Worm (Caenorhabditis elegans): Measurements from ENCODE around the gene bre-1.

Gene bre-1

DNA sequence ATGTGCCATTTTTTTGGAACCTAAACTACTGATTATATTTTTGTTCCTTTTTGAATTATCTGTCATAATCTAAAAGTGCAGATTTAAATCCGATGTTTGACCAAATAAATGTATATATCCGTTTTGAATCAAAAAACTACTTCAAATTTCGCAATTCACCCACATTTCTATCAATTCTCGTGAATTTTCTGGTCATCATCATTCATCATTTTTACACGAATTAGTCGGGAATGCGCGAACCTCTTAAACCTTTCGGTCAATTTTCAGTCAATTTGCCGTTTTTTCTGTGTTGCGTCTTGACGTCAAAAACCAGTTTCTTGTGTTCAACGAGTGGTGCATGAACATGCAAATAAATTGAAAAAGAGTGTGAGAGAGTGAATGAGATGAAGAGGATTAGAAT lies 32.9 kb upstream of the bre-1 start:
- TF ChIP-seq lin-13 (tag; optimal IDR thresholded peaks at IDR 0.05), result no peak
- no peak for TF ChIP-seq M03D4.4 (tag; optimal IDR thresholded peaks at IDR 0.05)
- no peak for TF ChIP-seq cnd-1 (tag; optimal IDR thresholded peaks at IDR 0.05)
- TF ChIP-seq unc-39 (tag; optimal IDR thresholded peaks at IDR 0.05), result no peak
- TF ChIP-seq sptf-1 (tag; optimal IDR thresholded peaks at IDR 0.05), result no peak
- no peak for TF ChIP-seq nhr-2 (tag; optimal IDR thresholded peaks at IDR 0.05)
- TF ChIP-seq blmp-1 (tag; optimal IDR thresholded peaks at IDR 0.05), result no peak
- no peak for TF ChIP-seq flh-1 (GFP tag; optimal IDR thresholded peaks at IDR 0.05)
- no peak for TF ChIP-seq pha-4 (tag; optimal IDR thresholded peaks at IDR 0.05)
- no peak for TF ChIP-seq sem-2 (GFP tag; optimal IDR thresholded peaks at IDR 0.05)
- no peak for TF ChIP-seq lin-32 (GFP tag; optimal IDR thresholded peaks at IDR 0.05)
- TF ChIP-seq unc-62 (GFP tag; optimal IDR thresholded peaks at IDR 0.05), result no peak

DNA sequence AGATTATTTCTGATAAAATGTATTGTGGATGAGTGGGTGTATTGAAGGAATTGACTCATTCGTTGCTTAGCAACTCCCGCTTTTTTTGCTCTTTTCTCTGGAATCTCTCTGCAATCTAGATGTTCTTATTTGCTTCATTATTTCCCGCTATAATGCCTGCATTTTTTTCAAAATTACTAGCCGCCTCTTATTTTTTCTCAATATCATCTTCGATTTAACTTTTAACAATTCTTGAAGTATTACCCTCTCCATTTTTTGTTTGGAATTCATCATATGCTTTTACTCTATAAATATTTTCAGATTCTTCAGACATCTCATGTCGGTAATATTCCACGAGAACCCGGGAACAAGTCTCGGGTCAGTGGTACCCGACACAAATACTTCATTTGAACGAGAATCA lies 30.9 kb upstream of the bre-1 start, which contains the start of gene tpra-1:
Gene tpra-1, plus strand, starts transcription at position 301 of the 400 bp plus-strand sequence.
- no peak for TF ChIP-seq ceh-83 (GFP tag; optimal IDR thresholded peaks at IDR 0.05)
- TF ChIP-seq ceh-39 (tag; optimal IDR thresholded peaks at IDR 0.05), result no peak
- no peak for TF ChIP-seq tbx-8 (GFP tag; optimal IDR thresholded peaks at IDR 0.05)
- no peak for TF ChIP-seq nhr-2 (tag; optimal IDR thresholded peaks at IDR 0.05)
- no peak for TF ChIP-seq elt-1 (tag; optimal IDR thresholded peaks at IDR 0.05; ENCODE audit: borderline replicate concordance, insufficient read depth)
- TF ChIP-seq zip-8 (tag; optimal IDR thresholded peaks at IDR 0.05), result no peak
- TF ChIP-seq pha-4 (tag; optimal IDR thresholded peaks at IDR 0.05), result no peak
- no peak for TF ChIP-seq lin-32 (GFP tag; optimal IDR thresholded peaks at IDR 0.05)
- no peak for TF ChIP-seq blmp-1 (tag; optimal IDR thresholded peaks at IDR 0.05)
- no peak for TF ChIP-seq drap-1 (GFP tag; optimal IDR thresholded peaks at IDR 0.05)
- no peak for TF ChIP-seq unc-62 (GFP tag; optimal IDR thresholded peaks at IDR 0.05)
- TF ChIP-seq nhr-28 (tag; optimal IDR thresholded peaks at IDR 0.05), result no peak
- no peak for TF ChIP-seq nhr-237 (tag; optimal IDR thresholded peaks at IDR 0.05)
- no peak for TF ChIP-seq ztf-11 (tag; optimal IDR thresholded peaks at IDR 0.05)
- TF ChIP-seq snpc-4 (tag; optimal IDR thresholded peaks at IDR 0.05), result no peak
- no peak for TF ChIP-seq elt-3 (tag; optimal IDR thresholded peaks at IDR 0.05)
- no peak for TF ChIP-seq mab-5 (tag; optimal IDR thresholded peaks at IDR 0.05)
- TF ChIP-seq nhr-12 (tag; optimal IDR thresholded peaks at IDR 0.05), result no peak
- no peak for TF ChIP-seq sptf-1 (tag; optimal IDR thresholded peaks at IDR 0.05)
- no peak for TF ChIP-seq ham-2 (GFP tag; optimal IDR thresholded peaks at IDR 0.05)

DNA sequence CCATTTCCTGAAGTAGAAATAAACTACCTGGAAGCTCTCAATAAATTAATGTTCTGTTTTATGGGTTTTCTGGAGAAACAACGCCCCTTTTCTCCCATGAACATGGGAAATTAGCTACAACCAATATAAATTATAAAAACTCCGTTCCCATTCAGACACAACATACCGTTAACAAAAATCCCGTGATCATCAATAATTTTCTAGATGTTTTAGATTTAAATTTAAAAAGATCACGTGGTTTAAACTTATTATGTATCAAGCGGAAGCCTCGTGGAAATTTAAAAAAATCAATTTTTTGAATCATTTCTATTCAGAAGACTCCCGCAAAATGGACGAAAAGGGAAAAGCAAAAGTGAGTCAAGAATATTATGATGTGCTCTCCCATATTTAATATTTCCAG lies 21.2 kb upstream of the bre-1 start, which contains the start of gene C53B4.2:
Gene C53B4.2, plus strand, starts transcription at position 301 of the 400 bp plus-strand sequence.
- no peak for TF ChIP-seq cnd-1 (tag; optimal IDR thresholded peaks at IDR 0.05)
- no peak for TF ChIP-seq blmp-1 (tag; optimal IDR thresholded peaks at IDR 0.05)
- TF ChIP-seq ceh-83 (GFP tag; optimal IDR thresholded peaks at IDR 0.05), result no peak
- no peak for TF ChIP-seq M03D4.4 (tag; optimal IDR thresholded peaks at IDR 0.05)
- no peak for TF ChIP-seq mep-1 (tag; optimal IDR thresholded peaks at IDR 0.05)
- TF ChIP-seq mab-5 (tag; optimal IDR thresholded peaks at IDR 0.05), result no peak

DNA sequence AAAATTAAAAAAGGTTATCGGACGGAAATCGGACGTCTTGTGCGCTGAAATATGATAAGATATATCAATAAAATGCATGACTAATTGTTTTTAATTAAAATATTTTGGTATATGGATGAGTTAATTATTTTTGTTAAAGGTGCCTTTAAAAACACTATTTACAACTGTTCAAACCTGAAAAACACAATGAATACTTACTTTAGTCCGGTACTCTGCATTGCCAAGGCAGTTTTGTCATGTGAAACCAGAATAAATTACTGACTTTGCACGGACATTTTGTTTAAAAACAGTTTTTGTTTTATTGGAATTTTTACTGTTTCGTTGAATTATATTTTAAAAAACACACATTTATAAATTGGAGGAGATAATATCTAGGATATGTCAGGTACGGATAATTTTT lies 19.1 kb upstream of the bre-1 start, which contains the start of gene suex-2:
Gene suex-2, plus strand, starts transcription at position 301 of the 400 bp plus-strand sequence.
- TF ChIP-seq mls-2 (tag; optimal IDR thresholded peaks at IDR 0.05) (no peak), sptf-1 (tag; optimal IDR thresholded peaks at IDR 0.05) (no peak), pha-4 (tag; optimal IDR thresholded peaks at IDR 0.05) (no peak), nhr-28 (tag; optimal IDR thresholded peaks at IDR 0.05) (no peak), nhr-2 (tag; optimal IDR thresholded peaks at IDR 0.05) (no peak), nhr-237 (tag; optimal IDR thresholded peaks at IDR 0.05) (no peak), hlh-1 (tag; optimal IDR thresholded peaks at IDR 0.05) (no peak), elt-1 (tag; optimal IDR thresholded peaks at IDR 0.05; ENCODE audit: borderline replicate concordance, insufficient read depth) (no peak), mab-5 (tag; optimal IDR thresholded peaks at IDR 0.05) (no peak), lsy-2 (tag; optimal IDR thresholded peaks at IDR 0.05) (no peak), cnd-1 (tag; optimal IDR thresholded peaks at IDR 0.05) (no peak), mep-1 (tag; optimal IDR thresholded peaks at IDR 0.05) (no peak), lin-32 (GFP tag; optimal IDR thresholded peaks at IDR 0.05) (no peak), ceh-39 (tag; optimal IDR thresholded peaks at IDR 0.05) (no peak), ceh-43 (GFP tag; optimal IDR thresholded peaks at IDR 0.05) (no peak), flh-1 (GFP tag; optimal IDR thresholded peaks at IDR 0.05) (no peak), zip-8 (tag; optimal IDR thresholded peaks at IDR 0.05) (no peak)
